Worm (Caenorhabditis elegans) whole organism, young adult: Measurements from ENCODE around the gene K12D12.4.

Experiments used
- akir-1 ChIP-seq: fragments of 200-800 bp; sonication (Bioruptor generic); optimal IDR thresholded peaks from 2 replicates; lab custom pipeline; 2018; ENCODE audit warnings: mild to moderate bottlenecking, missing genetic modification characterization, moderate library complexity, missing compliant biosample characterization
- die-1 ChIP-seq: sonication (generic microtip); optimal IDR thresholded peaks from 2 replicates; lab custom pipeline; 2016; ENCODE audit warnings: missing genotype, mild to moderate bottlenecking, missing genetic modification characterization, missing compliant biosample characterization
- egrh-3 ChIP-seq: fragments of 200-800 bp; sonication (Bioruptor generic); IDR thresholded peaks from 2 replicates; pipeline ENCODE4 v1.3.6; 2022; ENCODE audit warnings: missing genetic modification reagents, missing genetic modification characterization, missing compliant biosample characterization
- let-607 ChIP-seq, 2 experiments: fragments of 200-800 bp in 1 of 2; sonication (Bioruptor generic) in 1 of 2; sonication (generic microtip) in 1 of 2; optimal IDR thresholded peaks; 2 replicates each; lab custom pipeline; 2016 to 2018; ENCODE audit warnings: mild to moderate bottlenecking in 2 of 2, missing compliant biosample characterization in 2 of 2, missing genetic modification characterization in 2 of 2, moderate library complexity in 2 of 2, missing genotype in 1 of 2
- lin-35 ChIP-seq, 3 experiments: fragments of 150-350 bp in 2 of 3; sonication (generic microtip) in 1 of 3; optimal IDR thresholded peaks; 2 replicates each; lab custom pipeline; 2014 to 2018; ENCODE audit warnings: missing biosample characterization in 3 of 3, missing genetic modification characterization in 3 of 3, missing genetic modification reagents in 3 of 3
- madf-8 ChIP-seq: fragments of 200-800 bp; sonication (Bioruptor generic); conservative IDR thresholded peaks from 2 replicates; pipeline ENCODE4 v1.3.6; 2022; ENCODE audit warnings: missing genetic modification reagents, missing genetic modification characterization, missing compliant biosample characterization
- nfyb-1 ChIP-seq: fragments of 200-800 bp; sonication (Bioruptor generic); IDR thresholded peaks from 2 replicates; pipeline ENCODE4 v1.3.6; 2022; ENCODE audit warnings: missing genetic modification reagents, missing genetic modification characterization, missing compliant biosample characterization
- pbrm-1 ChIP-seq: fragments of 200-800 bp; sonication (Bioruptor generic); IDR thresholded peaks from 2 replicates; pipeline ENCODE4 v1.3.6; 2022; ENCODE audit warnings: missing genetic modification reagents, missing genetic modification characterization, missing compliant biosample characterization
- pha-4 ChIP-seq: fragments of 150-350 bp; sonication (generic microtip); optimal IDR thresholded peaks from 2 replicates; lab custom pipeline; 2014; ENCODE audit warnings: missing biosample characterization, missing genetic modification reagents, missing genetic modification characterization
- sea-2 ChIP-seq: fragments of 200-800 bp; sonication (Bioruptor generic); IDR thresholded peaks from 2 replicates; pipeline ENCODE4 v1.3.6; 2022; ENCODE audit warnings: missing genetic modification characterization, missing compliant biosample characterization
- unc-62 ChIP-seq: fragments of 150-350 bp; optimal IDR thresholded peaks from 2 replicates; lab custom pipeline; 2014; ENCODE audit warnings: missing biosample characterization, missing genetic modification reagents, missing genetic modification characterization
- zim-3 ChIP-seq: sonication (generic microtip); optimal IDR thresholded peaks from 2 replicates; lab custom pipeline; 2017; ENCODE audit warnings: mild to moderate bottlenecking, missing genetic modification characterization, moderate library complexity, missing compliant biosample characterization
- ztf-22 ChIP-seq: fragments of 200-800 bp; sonication (Bioruptor generic); optimal IDR thresholded peaks from 2 replicates; lab custom pipeline; 2018; ENCODE audit warnings: mild to moderate bottlenecking, missing genetic modification characterization, moderate library complexity, missing compliant biosample characterization

DNA sequence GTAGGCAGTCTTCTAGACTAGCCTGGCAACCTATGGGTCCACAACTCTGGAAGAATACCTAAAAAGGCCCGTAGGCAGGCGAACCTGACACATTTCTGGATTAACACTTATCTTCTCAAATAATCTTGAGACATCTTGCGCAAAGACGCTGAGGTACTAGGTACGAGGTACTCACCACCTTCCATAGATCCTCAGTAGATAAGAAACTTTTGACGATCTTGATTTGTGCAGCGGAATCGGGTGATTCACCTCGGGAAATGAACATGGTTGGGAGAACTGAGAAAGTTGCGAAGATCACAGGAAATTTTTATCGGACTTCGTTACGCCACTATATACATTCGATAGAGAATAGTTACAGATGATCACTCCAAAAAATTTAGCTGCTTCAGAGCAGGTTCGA is 22.6 kb upstream of the K12D12.4 start:
- no peak for TF ChIP-seq die-1 (tag; lab: Kevin White, UChicago)
- no peak for TF ChIP-seq let-607 (tag; optimal IDR thresholded peaks at IDR 0.05; lab: Kevin White, UChicago)
- TF ChIP-seq egrh-3 (GFP tag; lab: Robert Waterston, UW), result no peak
- TF ChIP-seq akir-1 (GFP tag; lab: Kevin White, UChicago), result no peak
- no peak for TF ChIP-seq sea-2
- no peak for TF ChIP-seq madf-8 (GFP tag; lab: Robert Waterston, UW)
- TF ChIP-seq lin-35 (GFP tag; optimal IDR thresholded peaks at IDR 0.05; lab: Kevin White, UChicago), result no peak
- TF ChIP-seq zim-3 (tag; lab: Kevin White, UChicago), result no peak
- no peak for TF ChIP-seq nfyb-1
- TF ChIP-seq unc-62 (GFP tag; lab: Kevin White, UChicago), result no peak
- TF ChIP-seq ztf-22 (GFP tag; lab: Kevin White, UChicago), result no peak
- TF ChIP-seq pbrm-1 (GFP tag; lab: Robert Waterston, UW), result no peak
- no peak for TF ChIP-seq pha-4 (tag; lab: Kevin White, UChicago)
